Fruit fly (Drosophila melanogaster): Measurements from ENCODE around the gene Snap24.

The Snap24 gene

DNA sequence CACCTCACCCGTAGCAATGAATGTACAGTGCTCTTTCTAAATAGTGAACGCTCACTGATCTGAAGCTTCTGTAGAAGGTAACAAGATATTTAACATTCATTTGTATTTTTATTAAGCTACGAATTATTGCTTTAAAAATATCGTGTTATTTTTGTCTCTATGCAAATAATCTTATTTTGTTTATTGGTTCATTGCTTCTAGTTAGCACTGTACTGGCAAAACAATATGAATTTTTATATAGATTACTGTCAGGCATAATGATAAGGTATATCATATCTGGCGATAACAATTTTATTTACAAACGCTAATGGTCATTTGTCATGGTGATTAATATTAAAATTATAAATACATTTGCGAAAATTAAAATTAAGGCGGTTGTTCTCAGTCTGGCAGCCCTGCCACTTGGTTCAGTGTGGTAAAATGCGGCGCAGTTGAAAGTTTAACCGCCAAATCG lies 8.6 kb upstream of the Snap24 start, which contains the start of gene CG9471 (continued):
- peak; percentile 85 for TF ChIP-seq crc (GFP tag; optimal IDR thresholded peaks at IDR 0.05)
- TF ChIP-seq CG33557 (GFP tag; optimal IDR thresholded peaks at IDR 0.05): peak; percentile 82
- peak; percentile 93 for TF ChIP-seq HHEX (GFP tag; optimal IDR thresholded peaks at IDR 0.05)
- TF ChIP-seq Spps (tag; optimal IDR thresholded peaks at IDR 0.05): peak; percentile 83
- no peak for TF ChIP-seq CG17568 (GFP tag; optimal IDR thresholded peaks at IDR 0.05)
- TF ChIP-seq slp2 (GFP tag; optimal IDR thresholded peaks at IDR 0.05): peak; percentile 89
- peak; percentile 81 for TF ChIP-seq CG4617 (GFP tag; optimal IDR thresholded peaks at IDR 0.05; ENCODE audit: borderline replicate concordance)
- no peak for TF ChIP-seq HLHmδ (GFP tag; optimal IDR thresholded peaks at IDR 0.05)
- peak; percentile 56 for TF ChIP-seq CG3838 (GFP tag; optimal IDR thresholded peaks at IDR 0.05)
- peak; percentile 26 for TF ChIP-seq CTCF (GFP tag; optimal IDR thresholded peaks at IDR 0.05)
- peak; percentile 85 for TF ChIP-seq zfh2 (GFP tag; optimal IDR thresholded peaks at IDR 0.05)
- peak; percentile 94 for TF ChIP-seq Atf6 (GFP tag; IDR thresholded peaks at IDR 0.05)
- TF ChIP-seq Six4 (GFP tag; optimal IDR thresholded peaks at IDR 0.05): peak; percentile 88
- no peak for TF ChIP-seq hkb (optimal IDR thresholded peaks at IDR 0.05)
- TF ChIP-seq hkb (GFP tag; IDR thresholded peaks at IDR 0.05): peak; percentile 95
- no peak for TF ChIP-seq zf30C (GFP tag; optimal IDR thresholded peaks at IDR 0.05)
- TF ChIP-seq Ravus (GFP tag; IDR thresholded peaks at IDR 0.05): peak; percentile 76
- TF ChIP-seq CG16815 (GFP tag; optimal IDR thresholded peaks at IDR 0.05): peak; percentile 87
- peak; percentile 92 for TF ChIP-seq CG11695 (GFP tag; IDR thresholded peaks at IDR 0.05)
- peak; percentile 92 for TF ChIP-seq fd96Cb (tag; optimal IDR thresholded peaks at IDR 0.05)
- peak; percentile 68 for TF ChIP-seq dm (GFP tag; optimal IDR thresholded peaks at IDR 0.05)
- TF ChIP-seq kay (GFP tag; optimal IDR thresholded peaks at IDR 0.05): peak; percentile 80
- TF ChIP-seq Dref (GFP tag; IDR thresholded peaks at IDR 0.05): 0 out of 2 replicates have a peak, but pooled peaks have one; percentile 27
- peak; percentile 65 for TF ChIP-seq CG4282 (GFP tag; optimal IDR thresholded peaks at IDR 0.05)
- TF ChIP-seq CG6175 (GFP tag; IDR thresholded peaks at IDR 0.05): peak; percentile 67; the same call in 1 of the 3 replicates
- TF ChIP-seq Scr (GFP tag; IDR thresholded peaks at IDR 0.05; ENCODE audit: partially characterized antibody): no peak
- TF ChIP-seq pho (GFP tag; optimal IDR thresholded peaks at IDR 0.05): peak; percentile 87
- TF ChIP-seq Camta (GFP tag; optimal IDR thresholded peaks at IDR 0.05): peak; percentile 87
- TF ChIP-seq H15 (GFP tag; IDR thresholded peaks at IDR 0.05): peak; percentile 94
- TF ChIP-seq CG10543 (GFP tag; optimal IDR thresholded peaks at IDR 0.05): peak; percentile 94
- TF ChIP-seq psq (GFP tag; optimal IDR thresholded peaks at IDR 0.05): peak; percentile 57
- peak; percentile 81 for TF ChIP-seq CG8290 (GFP tag; optimal IDR thresholded peaks at IDR 0.05)
- TF ChIP-seq CG8290 (tag; optimal IDR thresholded peaks at IDR 0.05): peak in 1 of 2 experiments; percentile 79
- TF ChIP-seq usp (GFP tag; optimal IDR thresholded peaks at IDR 0.05): no peak
- TF ChIP-seq tio (GFP tag; optimal IDR thresholded peaks at IDR 0.05): no peak
- peak; percentile 78 for TF ChIP-seq CG6654 (GFP tag; optimal IDR thresholded peaks at IDR 0.05)
- TF ChIP-seq dysf (GFP tag; IDR thresholded peaks at IDR 0.05): peak; percentile 94
- peak; percentile 93 for TF ChIP-seq CG34422 (GFP tag; IDR thresholded peaks at IDR 0.05)
- TF ChIP-seq ato (GFP tag; IDR thresholded peaks at IDR 0.05; ENCODE audit: partially characterized antibody): no peak
- peak; percentile 49 for TF ChIP-seq Sry-δ (GFP tag; optimal IDR thresholded peaks at IDR 0.05)
- peak; percentile 70 for TF ChIP-seq Ets97D (GFP tag; optimal IDR thresholded peaks at IDR 0.05)
- TF ChIP-seq abd-A (tag; optimal IDR thresholded peaks at IDR 0.05): no peak
- TF ChIP-seq zen2 (GFP tag; IDR thresholded peaks at IDR 0.05; ENCODE audit: partially characterized antibody): no peak
- peak; percentile 88 for TF ChIP-seq pum (GFP tag; optimal IDR thresholded peaks at IDR 0.05)
- TF ChIP-seq C15 (GFP tag; IDR thresholded peaks at IDR 0.05): peak; percentile 71; the same call in 1 of the 3 replicates
- no peak for TF ChIP-seq h (optimal IDR thresholded peaks at IDR 0.05)
- peak; percentile 64 for TF ChIP-seq CG10274 (GFP tag; optimal IDR thresholded peaks at IDR 0.05)
- peak; percentile 72 for TF ChIP-seq CG18011 (GFP tag; optimal IDR thresholded peaks at IDR 0.05)
- peak; percentile 47 for TF ChIP-seq gt (GFP tag; IDR thresholded peaks at IDR 0.05)
- peak; percentile 88 for TF ChIP-seq CG6765 (GFP tag; optimal IDR thresholded peaks at IDR 0.05)
- TF ChIP-seq CG10654 (GFP tag; optimal IDR thresholded peaks at IDR 0.05): peak; percentile 89
- no peak for TF ChIP-seq knrl (GFP tag; IDR thresholded peaks at IDR 0.05; ENCODE audit: partially characterized antibody)
- no peak for TF ChIP-seq Kr (GFP tag; optimal IDR thresholded peaks at IDR 0.05)

All from whole organism, embryonic.